Fruit fly (Drosophila melanogaster) whole organism, embryonic: Measurements from ENCODE around the gene ebd2.
A peak's percentile ranks its signal among the peaks of the same experiment; 100 is the strongest.

Experiments used
- Atf3 ChIP-seq: fragments of 200-800 bp; sonication (Bioruptor generic); optimal IDR thresholded peaks from 3 replicates; lab custom pipeline; 2016; ENCODE audit warnings: missing biosample characterization, missing genetic modification characterization
- B-H2 ChIP-seq: fragments of 200-800 bp; sonication (Bioruptor generic); optimal IDR thresholded peaks from 2 replicates; lab custom pipeline; 2018; ENCODE audit warnings: missing biosample characterization, mild to moderate bottlenecking, missing genetic modification characterization
- CG10209 ChIP-seq: fragments of 200-800 bp; sonication (Bioruptor generic); optimal IDR thresholded peaks from 3 replicates; lab custom pipeline; 2017; ENCODE audit warnings: missing biosample characterization, mild to moderate bottlenecking, missing genetic modification characterization, missing genetic modification reagents
- CG10274 ChIP-seq: fragments of 200-800 bp; sonication (Bioruptor generic); optimal IDR thresholded peaks from 3 replicates; lab custom pipeline; 2017; ENCODE audit warnings: missing biosample characterization, mild to moderate bottlenecking, missing genetic modification characterization
- CG11093 ChIP-seq: fragments of 200-800 bp; sonication (Bioruptor generic); IDR thresholded peaks from 3 replicates; pipeline ENCODE4 v1.3.6; 2022; ENCODE audit warnings: missing biosample characterization, missing genetic modification characterization
- CG11398 ChIP-seq: fragments of 200-800 bp; sonication (Bioruptor generic); optimal IDR thresholded peaks from 2 replicates; lab custom pipeline; 2016; ENCODE audit warnings: missing biosample characterization, missing genetic modification characterization
- CG11723 ChIP-seq: fragments of 200-800 bp; sonication (Bioruptor generic); optimal IDR thresholded peaks from 2 replicates; lab custom pipeline; 2017; ENCODE audit warnings: missing biosample characterization, mild to moderate bottlenecking, missing genetic modification characterization
- CG12155 ChIP-seq: fragments of 200-800 bp; sonication (Bioruptor generic); optimal IDR thresholded peaks from 3 replicates; lab custom pipeline; 2016; ENCODE audit warnings: missing biosample characterization, missing genetic modification characterization
- CG12769 ChIP-seq: fragments of 200-800 bp; sonication (Bioruptor generic); optimal IDR thresholded peaks from 2 replicates; lab custom pipeline; 2019; ENCODE audit warnings: missing biosample characterization, mild to moderate bottlenecking, missing genetic modification characterization, moderate library complexity
- CG14710 ChIP-seq: fragments of 200-800 bp; sonication (Bioruptor generic); optimal IDR thresholded peaks from 3 replicates; lab custom pipeline; 2019; ENCODE audit warnings: missing biosample characterization, mild to moderate bottlenecking, missing genetic modification characterization, moderate library complexity
- CG15269 ChIP-seq: fragments of 200-800 bp; sonication (Bioruptor generic); optimal IDR thresholded peaks from 2 replicates; lab custom pipeline; 2018; ENCODE audit warnings: missing biosample characterization, mild to moderate bottlenecking, missing genetic modification characterization, moderate library complexity
- CG16815 ChIP-seq: fragments of 200-800 bp; sonication (Bioruptor generic); optimal IDR thresholded peaks from 3 replicates; lab custom pipeline; 2017; ENCODE audit warnings: missing biosample characterization, mild to moderate bottlenecking, missing genetic modification characterization
- CG17829 ChIP-seq: fragments of 200-800 bp; optimal IDR thresholded peaks from 2 replicates; lab custom pipeline; 2019; ENCODE audit warnings: missing biosample characterization, mild to moderate bottlenecking, missing genetic modification characterization, moderate library complexity
- CG1832 ChIP-seq: fragments of 200-800 bp; sonication (Bioruptor generic); optimal IDR thresholded peaks from 2 replicates; lab custom pipeline; 2017; ENCODE audit warnings: missing biosample characterization, mild to moderate bottlenecking, missing genetic modification characterization, inconsistent platforms
- CG18476 ChIP-seq: fragments of 200-800 bp; sonication (Bioruptor generic); optimal IDR thresholded peaks from 2 replicates; lab custom pipeline; 2016; ENCODE audit warnings: missing biosample characterization, mild to moderate bottlenecking, missing genetic modification characterization
- CG30403 ChIP-seq: fragments of 200-800 bp; sonication (Bioruptor generic); optimal IDR thresholded peaks from 3 replicates; lab custom pipeline; 2016; ENCODE audit warnings: missing biosample characterization, missing genetic modification characterization
- CG33213 ChIP-seq: fragments of 200-800 bp; sonication (Bioruptor generic); optimal IDR thresholded peaks from 3 replicates; lab custom pipeline; 2016; ENCODE audit warnings: missing biosample characterization, missing genetic modification characterization
- CG42726 ChIP-seq: fragments of 200-800 bp; sonication (Bioruptor generic); IDR thresholded peaks from 2 replicates; pipeline ENCODE4 v1.3.6; 2022; ENCODE audit warnings: missing biosample characterization, missing genetic modification characterization; ENCODE audit not compliant: partially characterized antibody
- CG5180 ChIP-seq: fragments of 200-800 bp; sonication (Bioruptor generic); optimal IDR thresholded peaks from 3 replicates; lab custom pipeline; 2017; ENCODE audit warnings: missing biosample characterization, missing genetic modification characterization, mild to moderate bottlenecking, moderate library complexity, missing genetic modification reagents
- CG6683 ChIP-seq: fragments of 200-800 bp; sonication (Bioruptor generic); optimal IDR thresholded peaks from 2 replicates; lab custom pipeline; 2017; ENCODE audit warnings: missing biosample characterization, mild to moderate bottlenecking, missing genetic modification characterization, missing genetic modification reagents
- CG7271 ChIP-seq: fragments of 200-800 bp; sonication (Bioruptor generic); optimal IDR thresholded peaks from 2 replicates; lab custom pipeline; 2018; ENCODE audit warnings: missing biosample characterization, mild to moderate bottlenecking, missing genetic modification characterization, moderate library complexity
- Deaf1 ChIP-seq: fragments of 200-800 bp; optimal IDR thresholded peaks from 3 replicates; lab custom pipeline; 2019; ENCODE audit warnings: missing biosample characterization, mild to moderate bottlenecking, missing genetic modification characterization, moderate library complexity
- HLH3B ChIP-seq: fragments of 200-800 bp; sonication (Bioruptor generic); IDR thresholded peaks from 2 replicates; pipeline ENCODE4 v1.3.6; 2022; ENCODE audit warnings: missing biosample characterization, missing genetic modification characterization
- Hey ChIP-seq: fragments of 200-800 bp; sonication (Bioruptor generic); optimal IDR thresholded peaks from 3 replicates; lab custom pipeline; 2018; ENCODE audit warnings: missing biosample characterization, mild to moderate bottlenecking, missing genetic modification characterization
- Hr39 ChIP-seq: fragments of >200 bp; optimal IDR thresholded peaks from 2 replicates; lab custom pipeline; 2017
- Lim3 ChIP-seq: fragments of 200-800 bp; sonication (Bioruptor generic); IDR thresholded peaks from 2 replicates; pipeline ENCODE4 v1.3.6; 2022; ENCODE audit warnings: missing biosample characterization, missing genetic modification characterization
- Neu2 ChIP-seq: fragments of 200-800 bp; sonication (Bioruptor generic); optimal IDR thresholded peaks from 3 replicates; lab custom pipeline; 2016; ENCODE audit warnings: missing biosample characterization, missing genetic modification characterization, borderline replicate concordance
- Trl ChIP-seq, 3 experiments: fragments of >200 bp in 2 of 3; fragments of 200-800 bp in 1 of 3; sonication (Bioruptor generic) in 1 of 3; optimal IDR thresholded peaks; 2 replicates in 1 of 3; 3 replicates in 2 of 3; lab custom pipeline; 2016 to 2017; ENCODE audit warnings: missing biosample characterization in 1 of 3, missing genetic modification characterization in 1 of 3
- ac ChIP-seq: fragments of 200-800 bp; sonication (Bioruptor generic); optimal IDR thresholded peaks from 3 replicates; lab custom pipeline; 2017; ENCODE audit warnings: missing biosample characterization, mild to moderate bottlenecking, missing genetic modification characterization
- chinmo ChIP-seq: fragments of 200-800 bp; sonication (Bioruptor generic); IDR thresholded peaks from 4 replicates; pipeline ENCODE4 v1.3.6; 2022; ENCODE audit warnings: missing biosample characterization, missing genetic modification characterization; ENCODE audit not compliant: partially characterized antibody
- ci ChIP-seq: fragments of 200-800 bp; sonication (Bioruptor generic); IDR thresholded peaks from 3 replicates; pipeline ENCODE4 v1.3.6; 2022; ENCODE audit warnings: missing biosample characterization, missing genetic modification characterization
- da ChIP-seq: fragments of 200-800 bp; sonication (Bioruptor generic); optimal IDR thresholded peaks from 2 replicates; lab custom pipeline; 2016; ENCODE audit warnings: missing biosample characterization, missing genetic modification characterization
- dpn ChIP-seq, 2 experiments: fragments of 200-800 bp; sonication (Bioruptor generic); optimal IDR thresholded peaks; 3 replicates each; lab custom pipeline; 2016; ENCODE audit warnings: missing biosample characterization in 2 of 2, missing genetic modification characterization in 2 of 2
- emc ChIP-seq: fragments of 200-800 bp; sonication (Bioruptor generic); optimal IDR thresholded peaks from 2 replicates; lab custom pipeline; 2016; ENCODE audit warnings: missing biosample characterization, missing genetic modification characterization
- gce ChIP-seq: fragments of 200-800 bp; sonication (Bioruptor generic); IDR thresholded peaks from 3 replicates; pipeline ENCODE4 v1.3.6; 2022; ENCODE audit warnings: missing biosample characterization, missing genetic modification characterization
- gcm2 ChIP-seq: fragments of 200-800 bp; sonication (Bioruptor generic); optimal IDR thresholded peaks from 2 replicates; lab custom pipeline; 2016; ENCODE audit warnings: missing biosample characterization, missing genetic modification characterization
- maf-S ChIP-seq: fragments of 200-800 bp; sonication (Bioruptor generic); optimal IDR thresholded peaks from 2 replicates; lab custom pipeline; 2016; ENCODE audit warnings: missing biosample characterization, missing genetic modification characterization
- nerfin-1 ChIP-seq: fragments of 200-800 bp; sonication (Bioruptor generic); optimal IDR thresholded peaks from 3 replicates; lab custom pipeline; 2019; ENCODE audit warnings: missing biosample characterization, mild to moderate bottlenecking, missing genetic modification characterization, moderate library complexity
- nerfin-2 ChIP-seq: fragments of 200-800 bp; sonication (Bioruptor generic); IDR thresholded peaks from 2 replicates; pipeline ENCODE4 v1.3.6; 2022; ENCODE audit warnings: missing biosample characterization, missing genetic modification characterization; ENCODE audit not compliant: partially characterized antibody
- nom ChIP-seq: fragments of 200-800 bp; sonication (Bioruptor generic); optimal IDR thresholded peaks from 2 replicates; lab custom pipeline; 2017; ENCODE audit warnings: missing biosample characterization, missing genetic modification characterization, mild to moderate bottlenecking, moderate library complexity, missing genetic modification reagents
- oc ChIP-seq: fragments of 200-800 bp; sonication (Bioruptor generic); optimal IDR thresholded peaks from 2 replicates; lab custom pipeline; 2018; ENCODE audit warnings: missing biosample characterization, mild to moderate bottlenecking, missing genetic modification characterization, moderate library complexity
- prd ChIP-seq, 3 experiments: fragments of >200 bp in 2 of 3; fragments of 200-800 bp in 1 of 3; sonication (Bioruptor generic) in 1 of 3; optimal IDR thresholded peaks in 2 of 3; IDR thresholded peaks in 1 of 3; 2 replicates in 2 of 3; 3 replicates in 1 of 3; pipeline versions ENCODE4 v1.3.6 to Lab custom; 2017 to 2022; ENCODE audit warnings: missing biosample characterization in 1 of 3, missing genetic modification characterization in 1 of 3
- sens ChIP-seq: fragments of 200-800 bp; sonication (Bioruptor generic); peaks from one replicate; lab custom pipeline; 2016; ENCODE audit warnings: missing biosample characterization, missing genetic modification characterization
- seq ChIP-seq: fragments of 200-800 bp; sonication (Bioruptor generic); IDR thresholded peaks from 2 replicates; pipeline ENCODE4 v1.3.6; 2022; ENCODE audit warnings: missing biosample characterization, missing genetic modification characterization
- tna ChIP-seq: fragments of 200-800 bp; sonication (Bioruptor generic); IDR thresholded peaks from 2 replicates; pipeline ENCODE4 v1.3.6; 2022; ENCODE audit warnings: missing biosample characterization, missing genetic modification characterization; ENCODE audit not compliant: partially characterized antibody
- ttk ChIP-seq: fragments of 200-800 bp; sonication (Bioruptor generic); IDR thresholded peaks from 2 replicates; pipeline ENCODE4 v2.1.2; 2022; ENCODE audit warnings: missing biosample characterization, missing genetic modification characterization
- unc-4 ChIP-seq: fragments of 200-800 bp; sonication (Bioruptor generic); IDR thresholded peaks from 2 replicates; pipeline ENCODE4 v1.3.6; 2022; ENCODE audit warnings: missing biosample characterization, missing genetic modification characterization; ENCODE audit not compliant: partially characterized antibody
- z ChIP-seq: fragments of 200-800 bp; sonication (Bioruptor generic); IDR thresholded peaks from 3 replicates; pipeline ENCODE4 v1.3.6; 2022; ENCODE audit warnings: missing biosample characterization, missing genetic modification characterization
- zf30C ChIP-seq: fragments of 200-800 bp; sonication (Bioruptor generic); optimal IDR thresholded peaks from 3 replicates; lab custom pipeline; 2018; ENCODE audit warnings: missing biosample characterization, mild to moderate bottlenecking, missing genetic modification characterization

ebd2 gene

dm6 chr3L:21321807-21322503 is 27.1 kb downstream of the ebd2 start (continued):
- TF ChIP-seq Trl (optimal IDR thresholded peaks at IDR 0.05; lab: Kevin White, UChicago) (no peak), Trl (GFP tag; optimal IDR thresholded peaks at IDR 0.05; lab: Kevin White, UChicago) (no peak), nerfin-2 (GFP tag; lab: Robert Waterston, UW) (no peak), CG12769 (tag; lab: Kevin White, UChicago) (peak; percentile 49), unc-4 (0 out of 2 replicates have a peak, but pooled peaks have one; percentile 13), dpn (GFP tag; optimal IDR thresholded peaks at IDR 0.05; lab: Kevin White, UChicago) (no peak), zf30C (no peak), chinmo (GFP tag; lab: Robert Waterston, UW) (no peak), CG14710 (no peak), ci (GFP tag; lab: Robert Waterston, UW) (no peak), gce (GFP tag; lab: Robert Waterston, UW) (no peak), CG11398 (GFP tag; lab: Kevin White, UChicago) (no peak), maf-S (GFP tag; lab: Kevin White, UChicago) (no peak), CG7271 (tag; lab: Kevin White, UChicago) (no peak), CG1832 (GFP tag; lab: Kevin White, UChicago) (no peak), emc (GFP tag; lab: Kevin White, UChicago) (no peak), CG6683 (GFP tag; lab: Kevin White, UChicago) (no peak), Hr39 (lab: Kevin White, UChicago) (no peak), CG17829 (no peak), da (GFP tag; lab: Kevin White, UChicago) (no peak), gcm2 (GFP tag; lab: Kevin White, UChicago) (no peak), Deaf1 (tag; lab: Kevin White, UChicago) (peak; percentile 95), CG33213 (GFP tag; lab: Kevin White, UChicago) (no peak), nom (no peak), prd (optimal IDR thresholded peaks at IDR 0.05; lab: Kevin White, UChicago) (no peak), prd (GFP tag; IDR thresholded peaks at IDR 0.05; lab: Robert Waterston, UW) (no peak), oc (tag; lab: Kevin White, UChicago) (no peak), ttk (GFP tag; lab: Robert Waterston, UW) (no peak), HLH3B (GFP tag; lab: Robert Waterston, UW) (no peak), CG16815 (no peak), CG42726 (GFP tag; lab: Robert Waterston, UW) (no peak), CG12155 (no peak), sens (GFP tag; lab: Kevin White, UChicago) (peak; percentile 70), CG15269 (tag; lab: Kevin White, UChicago) (peak; percentile 51), CG10209 (peak; percentile 29), seq (GFP tag; lab: Robert Waterston, UW) (0 out of 2 replicates have a peak, but pooled peaks have one; percentile 11), Hey (tag; lab: Kevin White, UChicago) (no peak), CG30403 (GFP tag; lab: Kevin White, UChicago) (peak; percentile 10), CG18476 (GFP tag; lab: Kevin White, UChicago) (no peak), CG11093 (GFP tag; lab: Robert Waterston, UW) (no peak), nerfin-1 (tag; lab: Kevin White, UChicago) (no peak), CG10274 (GFP tag; lab: Kevin White, UChicago) (no peak), Atf3 (GFP tag; lab: Kevin White, UChicago) (no peak), tna (GFP tag; lab: Robert Waterston, UW) (no peak), ac (no peak), B-H2 (peak; percentile 4), CG5180 (GFP tag; lab: Kevin White, UChicago) (no peak), Lim3 (GFP tag; lab: Robert Waterston, UW) (no peak), z (GFP tag; lab: Robert Waterston, UW) (no peak), CG11723 (GFP tag; lab: Kevin White, UChicago) (no peak), Neu2 (GFP tag; lab: Kevin White, UChicago) (no peak)
